Worm (Caenorhabditis elegans) whole organism, L4 larva: Measurements from ENCODE around the gene slc-17.4.
A peak's percentile ranks its signal among the peaks of the same experiment; 100 is the strongest.

ENCODE experiments used
- D1046.2 ChIP-seq: fragments of 200-800 bp; sonication (Bioruptor generic); IDR thresholded peaks from 2 replicates; pipeline ENCODE4 v1.3.6; 2022; ENCODE audit warnings: missing genetic modification characterization, missing compliant biosample characterization
- F10B5.3 ChIP-seq: sonication (generic microtip); optimal IDR thresholded peaks from 2 replicates; lab custom pipeline; 2016; ENCODE audit warnings: mild to moderate bottlenecking, missing genetic modification characterization, missing compliant biosample characterization
- F26F4.8 ChIP-seq: fragments of 200-800 bp; sonication (Bioruptor generic); conservative IDR thresholded peaks from 2 replicates; pipeline ENCODE4 v1.3.6; 2022; ENCODE audit warnings: missing genetic modification characterization, missing compliant biosample characterization
- T20F7.1 ChIP-seq: fragments of 200-800 bp; sonication (Bioruptor generic); optimal IDR thresholded peaks from 2 replicates; lab custom pipeline; 2018; ENCODE audit warnings: mild to moderate bottlenecking, missing genetic modification characterization, missing compliant biosample characterization
- Y105C5A.15 ChIP-seq: fragments of 200-800 bp; sonication (Bioruptor generic); IDR thresholded peaks from 2 replicates; pipeline ENCODE4 v1.3.6; 2022; ENCODE audit warnings: missing genetic modification characterization, missing compliant biosample characterization
- Y5F2A.4 ChIP-seq: fragments of 200-800 bp; sonication (Bioruptor generic); optimal IDR thresholded peaks from 2 replicates; lab custom pipeline; 2018; ENCODE audit warnings: mild to moderate bottlenecking, missing genetic modification characterization, missing compliant biosample characterization
- ZK546.5 ChIP-seq, 2 experiments: sonication (generic microtip); optimal IDR thresholded peaks; 2 replicates each; lab custom pipeline; 2017; ENCODE audit warnings: missing biosample characterization in 2 of 2, missing genetic modification characterization in 2 of 2
- aha-1 ChIP-seq: fragments of 150-350 bp; peaks from one replicate; lab custom pipeline; 2014; ENCODE audit warnings: missing biosample characterization, missing genetic modification characterization
- ama-1 ChIP-seq: fragments of 150-350 bp; optimal IDR thresholded peaks from 2 replicates; lab custom pipeline; 2014; ENCODE audit warnings: inconsistent platforms, mixed read lengths
- arid-1 ChIP-seq: fragments of 200-800 bp; sonication (Bioruptor generic); conservative IDR thresholded peaks from 2 replicates; pipeline ENCODE4 v1.3.6; 2022; ENCODE audit warnings: missing genetic modification reagents, missing genetic modification characterization, missing compliant biosample characterization
- attf-4 ChIP-seq: sonication (generic microtip); optimal IDR thresholded peaks from 3 replicates; lab custom pipeline; 2017; ENCODE audit warnings: missing biosample characterization, missing genetic modification characterization
- ceh-44 ChIP-seq: fragments of 200-800 bp; sonication (Bioruptor generic); IDR thresholded peaks from 2 replicates; pipeline ENCODE4 v1.3.6; 2022; ENCODE audit warnings: missing genetic modification reagents, missing genetic modification characterization, missing compliant biosample characterization
- ces-1 ChIP-seq: fragments of 150-350 bp; sonication (generic microtip); optimal IDR thresholded peaks from 4 replicates; lab custom pipeline; 2014; ENCODE audit warnings: missing biosample characterization, missing genetic modification reagents, missing genetic modification characterization
- cey-2 ChIP-seq: sonication (generic microtip); optimal IDR thresholded peaks from 3 replicates; lab custom pipeline; 2017; ENCODE audit warnings: missing genetic modification characterization, mild to moderate bottlenecking, missing compliant biosample characterization, antibody characterized with exemption, borderline replicate concordance; ENCODE audit not compliant: insufficient read depth
- ctbp-1 ChIP-seq: fragments of 200-800 bp; sonication (Bioruptor generic); IDR thresholded peaks from 2 replicates; pipeline ENCODE4 v1.3.6; 2022; ENCODE audit warnings: missing genetic modification reagents, missing genetic modification characterization, missing compliant biosample characterization
- daf-19 ChIP-seq: fragments of 200-800 bp; sonication (Bioruptor generic); conservative IDR thresholded peaks from 2 replicates; pipeline ENCODE4 v1.3.6; 2022; ENCODE audit warnings: missing genetic modification characterization, missing compliant biosample characterization
- dmd-8 ChIP-seq: fragments of 200-800 bp; sonication (Bioruptor generic); IDR thresholded peaks from 2 replicates; pipeline ENCODE4 v1.3.6; 2022; ENCODE audit warnings: missing genetic modification characterization, missing compliant biosample characterization
- duxl-1 ChIP-seq: sonication (generic microtip); optimal IDR thresholded peaks from 2 replicates; lab custom pipeline; 2016; ENCODE audit warnings: mild to moderate bottlenecking, missing genetic modification characterization, moderate library complexity, missing compliant biosample characterization; ENCODE audit not compliant: poor library complexity
- dve-1 ChIP-seq: sonication (generic microtip); optimal IDR thresholded peaks from 2 replicates; lab custom pipeline; 2017; ENCODE audit warnings: antibody characterized with exemption, mild to moderate bottlenecking, missing genetic modification characterization, missing compliant biosample characterization; ENCODE audit not compliant: insufficient read depth
- egl-27 ChIP-seq: sonication (generic microtip); optimal IDR thresholded peaks from 3 replicates; lab custom pipeline; 2017; ENCODE audit warnings: missing biosample characterization, missing genetic modification reagents, missing genetic modification characterization
- egl-43 ChIP-seq: fragments of 200-800 bp; sonication (Bioruptor generic); IDR thresholded peaks from 2 replicates; pipeline ENCODE4 v1.3.6; 2022; ENCODE audit warnings: missing genetic modification reagents, missing genetic modification characterization, missing compliant biosample characterization
- fos-1 ChIP-seq: fragments of 150-350 bp; optimal IDR thresholded peaks from 2 replicates; lab custom pipeline; 2014; ENCODE audit warnings: missing biosample characterization, missing genetic modification characterization
- hif-1 ChIP-seq, 2 experiments: sonication (generic microtip); optimal IDR thresholded peaks; 2 replicates each; lab custom pipeline; 2016 to 2017; ENCODE audit warnings: missing compliant biosample characterization in 2 of 2, missing genetic modification characterization in 2 of 2, missing genetic modification reagents in 2 of 2, missing genotype in 2 of 2, mild to moderate bottlenecking in 1 of 2
- hlh-30 ChIP-seq: sonication (generic microtip); optimal IDR thresholded peaks from 2 replicates; lab custom pipeline; 2017; ENCODE audit warnings: antibody characterized with exemption, mild to moderate bottlenecking, missing genetic modification characterization, missing compliant biosample characterization; ENCODE audit not compliant: insufficient read depth
- lin-1 ChIP-seq: fragments of 200-800 bp; sonication (Bioruptor generic); IDR thresholded peaks from 2 replicates; pipeline ENCODE4 v1.3.6; 2022; ENCODE audit warnings: missing genetic modification reagents, missing genetic modification characterization, missing compliant biosample characterization
- lin-38 ChIP-seq: fragments of 200-800 bp; sonication (Bioruptor generic); IDR thresholded peaks from 2 replicates; pipeline ENCODE4 v1.3.6; 2022; ENCODE audit warnings: missing genetic modification reagents, missing genetic modification characterization, missing compliant biosample characterization
- lir-3 ChIP-seq: sonication (generic microtip); optimal IDR thresholded peaks from 2 replicates; lab custom pipeline; 2016; ENCODE audit warnings: mild to moderate bottlenecking, missing genetic modification characterization, missing compliant biosample characterization
- mep-1 ChIP-seq: fragments of 150-350 bp; sonication (generic microtip); optimal IDR thresholded peaks from 3 replicates; lab custom pipeline; 2014; ENCODE audit warnings: missing biosample characterization, missing genetic modification characterization
- mes-2 ChIP-seq: sonication (generic microtip); optimal IDR thresholded peaks from 2 replicates; lab custom pipeline; 2016; ENCODE audit warnings: missing genotype, mild to moderate bottlenecking, missing genetic modification characterization, missing compliant biosample characterization; ENCODE audit not compliant: poor library complexity, severe bottlenecking
- mxl-3 ChIP-seq: fragments of 200-800 bp; sonication (Bioruptor generic); optimal IDR thresholded peaks from 2 replicates; lab custom pipeline; 2018; ENCODE audit warnings: mild to moderate bottlenecking, missing genetic modification characterization, missing compliant biosample characterization
- nhr-10 ChIP-seq: fragments of 150-350 bp; optimal IDR thresholded peaks from 2 replicates; lab custom pipeline; 2014; ENCODE audit warnings: missing biosample characterization, missing genetic modification characterization
- nhr-111 ChIP-seq: fragments of 200-800 bp; sonication (Bioruptor generic); optimal IDR thresholded peaks from 2 replicates; lab custom pipeline; 2018; ENCODE audit warnings: mild to moderate bottlenecking, missing genetic modification characterization, missing compliant biosample characterization
- nhr-25 ChIP-seq: sonication (generic microtip); optimal IDR thresholded peaks from 2 replicates; lab custom pipeline; 2017; ENCODE audit warnings: missing genetic modification characterization, mild to moderate bottlenecking, missing compliant biosample characterization, antibody characterized with exemption, moderate library complexity, borderline replicate concordance; ENCODE audit not compliant: insufficient read depth
- nhr-28 ChIP-seq: fragments of 150-350 bp; optimal IDR thresholded peaks from 2 replicates; lab custom pipeline; 2014; ENCODE audit warnings: missing biosample characterization, missing genetic modification characterization
- nhr-41 ChIP-seq: fragments of 200-800 bp; sonication (Bioruptor generic); IDR thresholded peaks from 2 replicates; pipeline ENCODE4 v1.3.6; 2022; ENCODE audit warnings: missing genetic modification reagents, missing genetic modification characterization, missing compliant biosample characterization
- nhr-6 ChIP-seq: fragments of 150-350 bp; optimal IDR thresholded peaks from 2 replicates; lab custom pipeline; 2014; ENCODE audit warnings: missing biosample characterization, missing genetic modification characterization
- nhr-76 ChIP-seq: fragments of 150-350 bp; optimal IDR thresholded peaks from 2 replicates; lab custom pipeline; 2014; ENCODE audit warnings: missing biosample characterization, missing genetic modification characterization
- pqm-1 ChIP-seq: sonication (generic microtip); optimal IDR thresholded peaks from 2 replicates; lab custom pipeline; 2017; ENCODE audit warnings: missing biosample characterization, missing genetic modification characterization
- rbr-2 ChIP-seq: sonication (generic microtip); optimal IDR thresholded peaks from 2 replicates; lab custom pipeline; 2016; ENCODE audit warnings: missing genotype, missing genetic modification characterization, missing compliant biosample characterization
- saeg-2 ChIP-seq: fragments of 200-800 bp; sonication (Bioruptor generic); IDR thresholded peaks from 2 replicates; pipeline ENCODE4 v1.3.6; 2022; ENCODE audit warnings: missing genetic modification reagents, missing genetic modification characterization, missing compliant biosample characterization
- skn-1 ChIP-seq: fragments of 150-350 bp; optimal IDR thresholded peaks from 2 replicates; lab custom pipeline; 2014; ENCODE audit warnings: missing biosample characterization, missing genetic modification characterization
- snpc-1.2 ChIP-seq: fragments of 200-800 bp; sonication (Bioruptor generic); IDR thresholded peaks from 2 replicates; pipeline ENCODE4 v1.3.6; 2022; ENCODE audit warnings: missing genetic modification reagents, missing genetic modification characterization, missing compliant biosample characterization
- spr-1 ChIP-seq: sonication (generic microtip); optimal IDR thresholded peaks from 2 replicates; lab custom pipeline; 2016; ENCODE audit warnings: mild to moderate bottlenecking, missing genetic modification characterization, missing compliant biosample characterization
- spr-3 ChIP-seq: fragments of 200-800 bp; sonication (Bioruptor generic); optimal IDR thresholded peaks from 2 replicates; lab custom pipeline; 2018; ENCODE audit warnings: mild to moderate bottlenecking, missing genetic modification characterization, missing compliant biosample characterization
- tra-1 ChIP-seq: fragments of 200-800 bp; sonication (Bioruptor generic); IDR thresholded peaks from 2 replicates; pipeline ENCODE4 v1.3.6; 2022; ENCODE audit warnings: missing genetic modification reagents, missing genetic modification characterization, missing compliant biosample characterization
- zip-11 ChIP-seq: fragments of 200-800 bp; sonication (Bioruptor generic); IDR thresholded peaks from 2 replicates; pipeline ENCODE4 v1.3.6; 2022; ENCODE audit warnings: missing genetic modification characterization, missing compliant biosample characterization
- zip-2 ChIP-seq: fragments of 150-350 bp; optimal IDR thresholded peaks from 2 replicates; lab custom pipeline; 2014; ENCODE audit warnings: missing biosample characterization, missing genetic modification characterization
- ztf-11 ChIP-seq: fragments of 150-350 bp; optimal IDR thresholded peaks from 2 replicates; lab custom pipeline; 2014; ENCODE audit warnings: missing biosample characterization, missing genetic modification characterization

slc-17.4 gene

DNA sequence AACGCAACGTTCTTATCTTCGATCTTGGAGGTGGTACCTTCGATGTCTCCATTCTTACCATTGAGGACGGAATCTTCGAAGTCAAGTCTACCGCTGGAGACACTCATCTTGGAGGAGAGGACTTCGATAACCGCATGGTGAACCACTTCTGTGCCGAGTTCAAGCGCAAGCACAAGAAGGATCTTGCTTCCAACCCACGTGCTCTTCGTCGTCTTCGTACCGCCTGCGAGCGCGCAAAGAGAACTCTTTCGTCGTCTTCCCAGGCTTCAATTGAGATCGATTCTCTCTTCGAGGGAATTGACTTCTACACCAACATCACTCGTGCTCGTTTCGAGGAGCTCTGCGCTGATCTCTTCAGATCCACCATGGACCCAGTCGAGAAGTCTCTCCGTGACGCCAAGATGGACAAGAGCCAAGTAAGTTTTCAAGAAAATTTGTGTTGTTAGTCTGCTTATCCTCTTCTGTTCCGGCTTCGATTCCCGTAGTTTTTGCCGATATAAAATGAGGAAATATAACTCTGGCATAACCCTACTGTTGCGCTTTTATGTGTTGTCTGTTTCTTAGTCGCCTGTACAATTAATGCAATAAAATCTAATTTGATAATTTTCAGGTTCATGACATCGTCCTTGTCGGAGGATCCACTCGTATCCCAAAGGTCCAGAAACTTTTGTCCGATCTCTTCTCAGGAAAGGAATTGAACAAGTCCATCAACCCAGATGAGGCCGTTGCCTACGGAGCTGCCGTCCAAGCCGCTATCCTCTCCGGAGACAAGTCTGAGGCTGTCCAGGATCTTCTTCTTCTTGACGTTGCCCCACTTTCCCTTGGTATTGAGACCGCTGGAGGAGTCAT, 11.7 kb downstream of the slc-17.4 start:
- TF ChIP-seq mxl-3 (GFP tag; lab: Kevin White, UChicago) (no peak), nhr-10 (tag; lab: Kevin White, UChicago) (no peak), nhr-6 (tag; lab: Kevin White, UChicago) (no peak), dmd-8 (GFP tag; lab: Robert Waterston, UW) (no peak; the same call in 1 of the 2 replicates), aha-1 (tag; lab: Kevin White, UChicago) (peak; percentile 36), nhr-111 (GFP tag; lab: Kevin White, UChicago) (no peak), arid-1 (GFP tag; lab: Robert Waterston, UW) (no peak), nhr-41 (no peak), pqm-1 (no peak), ceh-44 (no peak), D1046.2 (GFP tag; lab: Robert Waterston, UW) (no peak; the same call in 1 of the 2 replicates), dve-1 (tag; lab: Kevin White, UChicago) (no peak), mep-1 (tag; lab: Kevin White, UChicago) (peak; percentile 14), nhr-25 (no peak), tra-1 (GFP tag; lab: Robert Waterston, UW) (0 out of 2 replicates have a peak, but pooled peaks have one; percentile 4), zip-2 (no peak), T20F7.1 (no peak), F26F4.8 (GFP tag; lab: Robert Waterston, UW) (no peak), ctbp-1 (GFP tag; lab: Robert Waterston, UW) (peak; percentile 34; the same call in 1 of the 2 replicates), hif-1 (tag; optimal IDR thresholded peaks at IDR 0.05; lab: Kevin White, UChicago) (no peak), spr-3 (GFP tag; lab: Kevin White, UChicago) (no peak), skn-1 (tag; lab: Kevin White, UChicago) (no peak), hlh-30 (tag; lab: Kevin White, UChicago) (no peak), ces-1 (GFP tag; lab: Kevin White, UChicago) (no peak), rbr-2 (tag; lab: Kevin White, UChicago) (no peak), cey-2 (tag; lab: Kevin White, UChicago) (no peak), saeg-2 (GFP tag; lab: Robert Waterston, UW) (0 out of 2 replicates have a peak, but pooled peaks have one; percentile 32), snpc-1.2 (peak; percentile 75), lir-3 (tag; lab: Kevin White, UChicago) (no peak), Y105C5A.15 (GFP tag; lab: Robert Waterston, UW) (peak; percentile 15; the same call in 1 of the 2 replicates), mes-2 (tag; lab: Kevin White, UChicago) (no peak), ZK546.5 (tag; optimal IDR thresholded peaks at IDR 0.05; lab: Kevin White, UChicago) (no peak), lin-1 (GFP tag; lab: Robert Waterston, UW) (peak; percentile 74), Y5F2A.4 (GFP tag; lab: Kevin White, UChicago) (no peak), zip-11 (no peak; the same call in 1 of the 2 replicates), ztf-11 (tag; lab: Kevin White, UChicago) (no peak), nhr-76 (tag; lab: Kevin White, UChicago) (no peak), egl-43 (GFP tag; lab: Robert Waterston, UW) (0 out of 2 replicates have a peak, but pooled peaks have one; percentile 50), daf-19 (GFP tag; lab: Robert Waterston, UW) (peak; percentile 49; the same call in 1 of the 2 replicates), fos-1 (tag; lab: Kevin White, UChicago) (no peak), spr-1 (tag; lab: Kevin White, UChicago) (no peak), lin-38 (GFP tag; lab: Robert Waterston, UW) (peak; percentile 27; the same call in 1 of the 2 replicates), egl-27 (tag; lab: Kevin White, UChicago) (no peak), F10B5.3 (tag; lab: Kevin White, UChicago) (no peak), ama-1 (lab: Kevin White, UChicago) (no peak), attf-4 (tag; lab: Kevin White, UChicago) (no peak), nhr-28 (tag; lab: Kevin White, UChicago) (no peak), duxl-1 (no peak)
